Worm (Caenorhabditis elegans) whole organism, L3 larva: ENCODE data around the gene R02D5.7.

Experiments
- ZK546.5 ChIP-seq: sonication (generic microtip); optimal IDR thresholded peaks from 2 replicates; lab custom pipeline; 2017; ENCODE audit warnings: missing biosample characterization, missing genetic modification characterization
- ama-1 ChIP-seq: fragments of 150-350 bp; optimal IDR thresholded peaks from 2 replicates; lab custom pipeline; 2018
- jun-1 ChIP-seq: fragments of 150-350 bp; optimal IDR thresholded peaks from 2 replicates; lab custom pipeline; 2014; ENCODE audit warnings: missing biosample characterization, missing genetic modification reagents, missing genetic modification characterization
- lin-15B ChIP-seq: fragments of 150-350 bp; optimal IDR thresholded peaks from 2 replicates; lab custom pipeline; 2014; ENCODE audit warnings: missing biosample characterization, missing genetic modification characterization
- nfya-1 ChIP-seq: sonication (generic microtip); optimal IDR thresholded peaks from 2 replicates; lab custom pipeline; 2017; ENCODE audit warnings: missing genetic modification characterization, mild to moderate bottlenecking, missing compliant biosample characterization, antibody characterized with exemption, moderate library complexity; ENCODE audit not compliant: insufficient read depth
- nhr-25 ChIP-seq: sonication (generic microtip); optimal IDR thresholded peaks from 2 replicates; lab custom pipeline; 2017; ENCODE audit warnings: missing biosample characterization, missing genetic modification characterization
- nhr-28 ChIP-seq: fragments of 150-350 bp; optimal IDR thresholded peaks from 2 replicates; lab custom pipeline; 2014; ENCODE audit warnings: missing biosample characterization, missing genetic modification characterization
- ztf-4 ChIP-seq: fragments of 150-350 bp; optimal IDR thresholded peaks from 2 replicates; lab custom pipeline; 2014; ENCODE audit warnings: missing biosample characterization, missing genetic modification characterization

ce11 chrV:14478979-14479378 is 2.3 kb downstream of the R02D5.7 start, which contains the start of gene clec-55:
- TF ChIP-seq lin-15B (tag; lab: Kevin White, UChicago): no peak
- TF ChIP-seq ZK546.5: no peak
- TF ChIP-seq jun-1 (tag; lab: Kevin White, UChicago): no peak
- TF ChIP-seq ama-1 (lab: Kevin White, UChicago): no peak
- TF ChIP-seq nhr-25 (tag; lab: Kevin White, UChicago): no peak
- no peak for TF ChIP-seq ztf-4
- TF ChIP-seq nhr-28 (tag; lab: Kevin White, UChicago): no peak
- no peak for TF ChIP-seq nfya-1
